Fruit fly (Drosophila melanogaster) whole organism, embryonic: Measurements from ENCODE around the gene CG14805.
A peak's percentile ranks its signal among the peaks of the same experiment; 100 is the strongest.

ENCODE experiments used
- ATbp ChIP-seq: fragments of 200-800 bp; sonication (Bioruptor generic); optimal IDR thresholded peaks from 2 replicates; lab custom pipeline; 2017; ENCODE audit warnings: missing biosample characterization, mild to moderate bottlenecking, missing genetic modification characterization, missing genetic modification reagents
- Asciz ChIP-seq: fragments of 200-800 bp; sonication (Bioruptor generic); optimal IDR thresholded peaks from 2 replicates; lab custom pipeline; 2017; ENCODE audit warnings: missing biosample characterization, mild to moderate bottlenecking, missing genetic modification characterization, missing genetic modification reagents
- Blimp-1 ChIP-seq: fragments of 200-800 bp; sonication (Bioruptor generic); optimal IDR thresholded peaks from 3 replicates; lab custom pipeline; 2018; ENCODE audit warnings: missing biosample characterization, missing genetic modification characterization, mild to moderate bottlenecking, moderate library complexity, missing genetic modification reagents
- CG11085 ChIP-seq: fragments of 200-800 bp; sonication (Bioruptor generic); IDR thresholded peaks from 2 replicates; pipeline ENCODE4 v1.3.6; 2022; ENCODE audit warnings: missing biosample characterization, missing genetic modification characterization
- CG12299 ChIP-seq: fragments of 200-800 bp; sonication (Bioruptor generic); optimal IDR thresholded peaks from 2 replicates; lab custom pipeline; 2018; ENCODE audit warnings: missing biosample characterization, mild to moderate bottlenecking, missing genetic modification characterization
- CG1233 ChIP-seq: fragments of 200-800 bp; sonication (Bioruptor generic); optimal IDR thresholded peaks from 4 replicates; lab custom pipeline; 2018; ENCODE audit warnings: missing biosample characterization, mild to moderate bottlenecking, missing genetic modification characterization
- CG12744 ChIP-seq: fragments of 200-800 bp; sonication (Bioruptor generic); optimal IDR thresholded peaks from 2 replicates; lab custom pipeline; 2016; ENCODE audit warnings: missing biosample characterization, missing genetic modification characterization
- CG12942 ChIP-seq: fragments of 200-800 bp; sonication (Bioruptor generic); optimal IDR thresholded peaks from 3 replicates; lab custom pipeline; 2016; ENCODE audit warnings: missing biosample characterization, missing genetic modification characterization
- CG14860 ChIP-seq: fragments of 200-800 bp; sonication (Bioruptor generic); IDR thresholded peaks from 3 replicates; pipeline ENCODE4 v1.3.6; 2022; ENCODE audit warnings: missing biosample characterization, missing genetic modification characterization; ENCODE audit not compliant: partially characterized antibody
- CG15696 ChIP-seq: fragments of 200-800 bp; sonication (Bioruptor generic); optimal IDR thresholded peaks from 2 replicates; lab custom pipeline; 2019; ENCODE audit warnings: missing biosample characterization, mild to moderate bottlenecking, missing genetic modification characterization, moderate library complexity
- CG16813 ChIP-seq: fragments of 200-800 bp; sonication (Bioruptor generic); IDR thresholded peaks from 3 replicates; pipeline ENCODE4 v1.3.6; 2022; ENCODE audit warnings: missing biosample characterization, missing genetic modification characterization; ENCODE audit not compliant: partially characterized antibody
- CG16815 ChIP-seq: fragments of 200-800 bp; sonication (Bioruptor generic); optimal IDR thresholded peaks from 3 replicates; lab custom pipeline; 2017; ENCODE audit warnings: missing biosample characterization, mild to moderate bottlenecking, missing genetic modification characterization
- CG17829 ChIP-seq: fragments of 200-800 bp; optimal IDR thresholded peaks from 2 replicates; lab custom pipeline; 2019; ENCODE audit warnings: missing biosample characterization, mild to moderate bottlenecking, missing genetic modification characterization, moderate library complexity
- CG18011 ChIP-seq: fragments of 200-800 bp; sonication (Bioruptor generic); optimal IDR thresholded peaks from 2 replicates; lab custom pipeline; 2017; ENCODE audit warnings: missing biosample characterization, missing genetic modification characterization, mild to moderate bottlenecking, moderate library complexity, missing genotype
- CG3065 ChIP-seq: fragments of 200-800 bp; sonication (Bioruptor generic); optimal IDR thresholded peaks from 2 replicates; lab custom pipeline; 2016; ENCODE audit warnings: missing biosample characterization, missing genetic modification characterization
- CG3838 ChIP-seq: fragments of 200-800 bp; sonication (Bioruptor generic); optimal IDR thresholded peaks from 3 replicates; lab custom pipeline; 2016; ENCODE audit warnings: missing biosample characterization, missing genetic modification characterization
- CG3847 ChIP-seq: fragments of 200-800 bp; sonication (Bioruptor generic); IDR thresholded peaks from 2 replicates; pipeline ENCODE4 v1.3.6; 2022; ENCODE audit warnings: missing biosample characterization, missing genetic modification characterization
- CG6683 ChIP-seq: fragments of 200-800 bp; sonication (Bioruptor generic); optimal IDR thresholded peaks from 2 replicates; lab custom pipeline; 2017; ENCODE audit warnings: missing biosample characterization, mild to moderate bottlenecking, missing genetic modification characterization, missing genetic modification reagents
- CG7372 ChIP-seq: fragments of 200-800 bp; sonication (Bioruptor generic); IDR thresholded peaks from 2 replicates; pipeline ENCODE4 v1.3.6; 2022; ENCODE audit warnings: missing biosample characterization, missing genetic modification characterization
- Camta ChIP-seq: fragments of 200-800 bp; sonication (Bioruptor generic); optimal IDR thresholded peaks from 2 replicates; lab custom pipeline; 2016; ENCODE audit warnings: missing biosample characterization, missing genetic modification characterization
- HHEX ChIP-seq: fragments of 200-800 bp; sonication (Bioruptor generic); optimal IDR thresholded peaks from 3 replicates; lab custom pipeline; 2017; ENCODE audit warnings: missing biosample characterization, mild to moderate bottlenecking, missing genetic modification characterization, missing genetic modification reagents
- HLH3B ChIP-seq: fragments of 200-800 bp; sonication (Bioruptor generic); IDR thresholded peaks from 2 replicates; pipeline ENCODE4 v1.3.6; 2022; ENCODE audit warnings: missing biosample characterization, missing genetic modification characterization
- HmgD ChIP-seq: fragments of 200-800 bp; sonication (Bioruptor generic); optimal IDR thresholded peaks from 3 replicates; lab custom pipeline; 2016; ENCODE audit warnings: missing biosample characterization, missing genetic modification characterization
- Hmx ChIP-seq: fragments of 200-800 bp; sonication (Bioruptor generic); optimal IDR thresholded peaks from 2 replicates; lab custom pipeline; 2016; ENCODE audit warnings: missing biosample characterization, missing genetic modification characterization
- Hr51 ChIP-seq, 2 experiments: fragments of 200-800 bp; sonication (Bioruptor generic); optimal IDR thresholded peaks; 2 replicates in 1 of 2; 3 replicates in 1 of 2; lab custom pipeline; 2016 to 2018; ENCODE audit warnings: missing biosample characterization in 2 of 2, missing genetic modification characterization in 2 of 2, mild to moderate bottlenecking in 1 of 2, moderate library complexity in 1 of 2
- Hr78 ChIP-seq, 2 experiments: fragments of 200-800 bp in 1 of 2; fragments of >200 bp in 1 of 2; sonication (Bioruptor generic) in 1 of 2; optimal IDR thresholded peaks; 2 replicates each; lab custom pipeline; 2017 to 2019; ENCODE audit warnings: missing biosample characterization in 2 of 2, missing genetic modification characterization in 2 of 2, mild to moderate bottlenecking in 1 of 2, moderate library complexity in 1 of 2
- Mrtf ChIP-seq: fragments of 200-800 bp; sonication (Bioruptor generic); IDR thresholded peaks from 3 replicates; pipeline ENCODE4 v1.3.6; 2022; ENCODE audit warnings: missing biosample characterization, missing genetic modification characterization
- Oaz ChIP-seq: fragments of 200-800 bp; sonication (Bioruptor generic); IDR thresholded peaks from 2 replicates; pipeline ENCODE4 v1.3.6; 2022; ENCODE audit warnings: missing biosample characterization, missing genetic modification characterization
- Ptx1 ChIP-seq: fragments of 200-800 bp; sonication (Bioruptor generic); IDR thresholded peaks from 2 replicates; pipeline ENCODE4 v1.3.6; 2022; ENCODE audit warnings: missing biosample characterization, missing genetic modification characterization
- Scr ChIP-seq: fragments of 200-800 bp; sonication (Bioruptor generic); IDR thresholded peaks from 2 replicates; pipeline ENCODE4 v1.3.6; 2022; ENCODE audit warnings: missing biosample characterization, missing genetic modification characterization; ENCODE audit not compliant: partially characterized antibody
- amos ChIP-seq: fragments of 200-800 bp; sonication (Bioruptor generic); IDR thresholded peaks from 2 replicates; pipeline ENCODE4 v1.3.6; 2022; ENCODE audit warnings: missing biosample characterization, missing genetic modification characterization; ENCODE audit not compliant: partially characterized antibody
- ap ChIP-seq: fragments of 200-800 bp; sonication (Bioruptor generic); IDR thresholded peaks from 2 replicates; pipeline ENCODE4 v1.3.6; 2022; ENCODE audit warnings: missing biosample characterization, missing genetic modification characterization
- da ChIP-seq: fragments of 200-800 bp; sonication (Bioruptor generic); optimal IDR thresholded peaks from 2 replicates; lab custom pipeline; 2016; ENCODE audit warnings: missing biosample characterization, missing genetic modification characterization
- ems ChIP-seq: fragments of 200-800 bp; sonication (Bioruptor generic); optimal IDR thresholded peaks from 3 replicates; lab custom pipeline; 2016; ENCODE audit warnings: missing biosample characterization, missing genetic modification characterization
- ewg ChIP-seq: fragments of 200-800 bp; sonication (Bioruptor generic); optimal IDR thresholded peaks from 3 replicates; lab custom pipeline; 2017; ENCODE audit warnings: mild to moderate bottlenecking, missing biosample characterization, missing genetic modification reagents, missing genetic modification characterization
- fd3F ChIP-seq: fragments of 200-800 bp; sonication (Bioruptor generic); optimal IDR thresholded peaks from 2 replicates; lab custom pipeline; 2018; ENCODE audit warnings: missing biosample characterization, mild to moderate bottlenecking, missing genetic modification characterization, moderate library complexity
- gcm ChIP-seq: fragments of 200-800 bp; sonication (Bioruptor generic); optimal IDR thresholded peaks from 2 replicates; lab custom pipeline; 2019; ENCODE audit warnings: missing biosample characterization, mild to moderate bottlenecking, missing genetic modification characterization, moderate library complexity
- hth ChIP-seq: fragments of >200 bp; optimal IDR thresholded peaks from 2 replicates; lab custom pipeline; 2017; ENCODE audit warnings: inconsistent platforms
- inv ChIP-seq: fragments of 200-800 bp; sonication (Bioruptor generic); IDR thresholded peaks from 2 replicates; pipeline ENCODE4 v1.3.6; 2022; ENCODE audit warnings: missing biosample characterization, missing genetic modification characterization; ENCODE audit not compliant: partially characterized antibody
- kah ChIP-seq: fragments of 200-800 bp; sonication (Bioruptor generic); optimal IDR thresholded peaks from 2 replicates; lab custom pipeline; 2018; ENCODE audit warnings: missing biosample characterization, mild to moderate bottlenecking, missing genetic modification characterization
- ken ChIP-seq: fragments of 200-800 bp; sonication (Bioruptor generic); IDR thresholded peaks from 3 replicates; pipeline ENCODE4 v1.3.6; 2022; ENCODE audit warnings: missing biosample characterization, missing genetic modification characterization
- luna ChIP-seq: fragments of 200-800 bp; sonication (Bioruptor generic); optimal IDR thresholded peaks from 2 replicates; lab custom pipeline; 2016; ENCODE audit warnings: missing biosample characterization, missing genetic modification characterization
- mirr ChIP-seq: fragments of 200-800 bp; sonication (Bioruptor generic); optimal IDR thresholded peaks from 3 replicates; lab custom pipeline; 2018; ENCODE audit warnings: missing biosample characterization, mild to moderate bottlenecking, missing genetic modification characterization
- mld ChIP-seq: fragments of 200-800 bp; sonication (Bioruptor generic); IDR thresholded peaks from 3 replicates; pipeline ENCODE4 v1.3.6; 2022; ENCODE audit warnings: missing biosample characterization, missing genetic modification characterization; ENCODE audit not compliant: partially characterized antibody
- pzg ChIP-seq: fragments of 200-800 bp; sonication (Bioruptor generic); optimal IDR thresholded peaks from 3 replicates; lab custom pipeline; 2018; ENCODE audit warnings: missing biosample characterization, mild to moderate bottlenecking, missing genetic modification characterization, moderate library complexity
- shn ChIP-seq: fragments of 200-800 bp; sonication (Bioruptor generic); optimal IDR thresholded peaks from 3 replicates; lab custom pipeline; 2016; ENCODE audit warnings: missing biosample characterization, missing genetic modification characterization
- slp2 ChIP-seq: fragments of 200-800 bp; sonication (Bioruptor generic); optimal IDR thresholded peaks from 2 replicates; lab custom pipeline; 2016; ENCODE audit warnings: missing biosample characterization, missing genetic modification characterization
- unc-4 ChIP-seq: fragments of 200-800 bp; sonication (Bioruptor generic); IDR thresholded peaks from 2 replicates; pipeline ENCODE4 v1.3.6; 2022; ENCODE audit warnings: missing biosample characterization, missing genetic modification characterization; ENCODE audit not compliant: partially characterized antibody
- vvl ChIP-seq: fragments of 200-800 bp; sonication (Bioruptor generic); IDR thresholded peaks from 2 replicates; pipeline ENCODE4 v1.3.6; 2022; ENCODE audit warnings: missing biosample characterization, missing genetic modification characterization

Gene CG14805

dm6 chrX:1907727-1908264 is 30.7 kb downstream of the CG14805 start, which contains the start of gene mip130 (continued):
- 0 out of 3 replicates have a peak, but pooled peaks have one; percentile 52 for TF ChIP-seq CG14860 (GFP tag; lab: Robert Waterston, UW)
- peak; percentile 34 for TF ChIP-seq fd3F (GFP tag; lab: Kevin White, UChicago)
- peak; percentile 77 for TF ChIP-seq CG16813 (GFP tag; lab: Robert Waterston, UW)
- TF ChIP-seq CG3847, result peak; percentile 31; the same call in 1 of the 2 replicates
- peak; percentile 22 for TF ChIP-seq gcm (GFP tag; lab: Kevin White, UChicago)
- TF ChIP-seq CG11085 (GFP tag; lab: Robert Waterston, UW), result no peak
- no peak for TF ChIP-seq CG18011 (GFP tag; lab: Kevin White, UChicago)
- peak; percentile 54 for TF ChIP-seq Ptx1 (GFP tag; lab: Robert Waterston, UW)
- TF ChIP-seq CG6683 (GFP tag; lab: Kevin White, UChicago), result no peak
- TF ChIP-seq CG3838 (GFP tag; lab: Kevin White, UChicago), result no peak
- no peak for TF ChIP-seq CG3065 (GFP tag; lab: Kevin White, UChicago)
- TF ChIP-seq Blimp-1 (GFP tag; lab: Kevin White, UChicago), result peak; percentile 18
- TF ChIP-seq mirr (GFP tag; lab: Kevin White, UChicago), result peak; percentile 36
- TF ChIP-seq CG12299 (tag; lab: Kevin White, UChicago), result peak; percentile 51
- no peak for TF ChIP-seq kah
- TF ChIP-seq HHEX (GFP tag; lab: Kevin White, UChicago), result peak; percentile 50
- TF ChIP-seq Hmx (GFP tag; lab: Kevin White, UChicago), result no peak
- peak; percentile 53 for TF ChIP-seq ATbp (GFP tag; lab: Kevin White, UChicago)
- TF ChIP-seq slp2, result peak; percentile 22
- TF ChIP-seq Asciz (GFP tag; lab: Kevin White, UChicago), result no peak
- TF ChIP-seq unc-4, result peak; percentile 74
- peak; percentile 50; the same call in 1 of the 2 replicates for TF ChIP-seq HLH3B (GFP tag; lab: Robert Waterston, UW)
- TF ChIP-seq pzg (GFP tag; lab: Kevin White, UChicago), result peak; percentile 51
- TF ChIP-seq HmgD (GFP tag; lab: Kevin White, UChicago), result no peak
- TF ChIP-seq mld (GFP tag; lab: Robert Waterston, UW), result 0 out of 3 replicates have a peak, but pooled peaks have one; percentile 46
- no peak for TF ChIP-seq ap (GFP tag; lab: Robert Waterston, UW)
- no peak for TF ChIP-seq shn
- TF ChIP-seq Scr (GFP tag; lab: Robert Waterston, UW), result peak; percentile 78
- TF ChIP-seq amos (GFP tag; lab: Robert Waterston, UW), result peak; percentile 66
- TF ChIP-seq CG7372 (GFP tag; lab: Robert Waterston, UW), result 0 out of 2 replicates have a peak, but pooled peaks have one; percentile 30
- TF ChIP-seq Hr51 (GFP tag; optimal IDR thresholded peaks at IDR 0.05; lab: Kevin White, UChicago), result peak in 1 of 2 experiments; percentile 51
- no peak for TF ChIP-seq luna (GFP tag; lab: Kevin White, UChicago)
- TF ChIP-seq hth, result no peak
- TF ChIP-seq CG1233 (GFP tag; lab: Kevin White, UChicago), result peak; percentile 3
- TF ChIP-seq CG12942 (GFP tag; lab: Kevin White, UChicago), result no peak
- no peak for TF ChIP-seq da
- peak; percentile 65; the same call in 1 of the 2 replicates for TF ChIP-seq inv (GFP tag; lab: Robert Waterston, UW)
- no peak for TF ChIP-seq Hr78 (GFP tag; optimal IDR thresholded peaks at IDR 0.05; lab: Kevin White, UChicago)
- peak; percentile 54 for TF ChIP-seq Camta (GFP tag; lab: Kevin White, UChicago)
- TF ChIP-seq ken, result no peak
- TF ChIP-seq CG12744, result no peak
- peak; percentile 19 for TF ChIP-seq vvl (GFP tag; lab: Robert Waterston, UW)
- TF ChIP-seq Mrtf, result no peak
- TF ChIP-seq Oaz, result 0 out of 2 replicates have a peak, but pooled peaks have one; percentile 16
- TF ChIP-seq CG16815 (GFP tag; lab: Kevin White, UChicago), result no peak
- no peak for TF ChIP-seq ewg (GFP tag; lab: Kevin White, UChicago)
- TF ChIP-seq CG15696 (tag; lab: Kevin White, UChicago), result peak; percentile 40
- peak; percentile 45 for TF ChIP-seq CG17829 (tag; lab: Kevin White, UChicago)
- peak; percentile 25 for TF ChIP-seq ems
